Fruit fly (Drosophila melanogaster) whole organism, pupa: ENCODE measurements around the gene CG5727.

ENCODE experiments used
- CG17806 ChIP-seq: fragments of 200-800 bp; sonication (Bioruptor generic); optimal IDR thresholded peaks from 2 replicates; lab custom pipeline; 2018; ENCODE audit warnings: missing biosample characterization, mild to moderate bottlenecking, missing genetic modification characterization, moderate library complexity
- EcR ChIP-seq: fragments of 200-800 bp; sonication (Bioruptor generic); optimal IDR thresholded peaks from 3 replicates; lab custom pipeline; 2019; ENCODE audit warnings: missing biosample characterization, missing genetic modification characterization, mild to moderate bottlenecking, moderate library complexity, missing genetic modification reagents
- gl ChIP-seq: fragments of 200-800 bp; sonication (Bioruptor generic); optimal IDR thresholded peaks from 2 replicates; lab custom pipeline; 2018; ENCODE audit warnings: missing biosample characterization, mild to moderate bottlenecking, missing genetic modification characterization

- TF ChIP-seq CG17806: no peak
- TF ChIP-seq EcR (GFP tag; lab: Kevin White, UChicago): no peak
- TF ChIP-seq gl (tag; lab: Kevin White, UChicago): no peak
These were observed 21.0 kb upstream of the CG5727 start, which contains the start of gene ova for dm6 chr2L:10231510-10231909.
